Worm (Caenorhabditis elegans) whole organism, L4 larva: ENCODE data around the gene ghi-1.

Source experiments
- D1046.2 ChIP-seq: fragments of 200-800 bp; sonication (Bioruptor generic); IDR thresholded peaks from 2 replicates; pipeline ENCODE4 v1.3.6; 2022; ENCODE audit warnings: missing genetic modification characterization, missing compliant biosample characterization
- F26F4.8 ChIP-seq: fragments of 200-800 bp; sonication (Bioruptor generic); conservative IDR thresholded peaks from 2 replicates; pipeline ENCODE4 v1.3.6; 2022; ENCODE audit warnings: missing genetic modification characterization, missing compliant biosample characterization
- F44E2.7 ChIP-seq: fragments of 200-800 bp; sonication (Bioruptor generic); IDR thresholded peaks from 2 replicates; pipeline ENCODE4 v2.1.2; 2022; ENCODE audit warnings: missing genetic modification characterization, missing compliant biosample characterization
- Y75B8A.6 ChIP-seq: fragments of 200-800 bp; sonication (Bioruptor generic); IDR thresholded peaks from 2 replicates; pipeline ENCODE4 v1.3.6; 2022; ENCODE audit warnings: missing genetic modification reagents, missing genetic modification characterization, missing compliant biosample characterization
- ZK337.2 ChIP-seq: fragments of 200-800 bp; sonication (Bioruptor generic); IDR thresholded peaks from 2 replicates; pipeline ENCODE4 v1.3.6; 2022; ENCODE audit warnings: missing genetic modification reagents, missing genetic modification characterization, missing compliant biosample characterization
- aha-1 ChIP-seq: fragments of 150-350 bp; peaks from one replicate; lab custom pipeline; 2014; ENCODE audit warnings: missing biosample characterization, missing genetic modification characterization
- aly-2 ChIP-seq: sonication (generic microtip); optimal IDR thresholded peaks from 2 replicates; lab custom pipeline; 2018; ENCODE audit warnings: missing biosample characterization, missing genetic modification characterization
- ceh-20 ChIP-seq: fragments of 200-800 bp; sonication (Bioruptor generic); IDR thresholded peaks from 2 replicates; pipeline ENCODE4 v1.3.6; 2022; ENCODE audit warnings: missing genetic modification reagents, missing genetic modification characterization, missing compliant biosample characterization
- ceh-28 ChIP-seq: fragments of 150-350 bp; optimal IDR thresholded peaks from 2 replicates; lab custom pipeline; 2014; ENCODE audit warnings: missing biosample characterization, missing genetic modification reagents, missing genetic modification characterization
- ceh-32 ChIP-seq: sonication (generic microtip); optimal IDR thresholded peaks from 2 replicates; lab custom pipeline; 2016; ENCODE audit warnings: mild to moderate bottlenecking, missing genetic modification characterization, missing compliant biosample characterization; ENCODE audit not compliant: poor library complexity
- ctbp-1 ChIP-seq: fragments of 200-800 bp; sonication (Bioruptor generic); IDR thresholded peaks from 2 replicates; pipeline ENCODE4 v1.3.6; 2022; ENCODE audit warnings: missing genetic modification reagents, missing genetic modification characterization, missing compliant biosample characterization
- daf-16 ChIP-seq, 3 experiments: sonication (generic microtip); optimal IDR thresholded peaks; 2 replicates each; lab custom pipeline; 2016 to 2017; ENCODE audit warnings: missing genetic modification characterization in 3 of 3, missing genetic modification reagents in 3 of 3, mild to moderate bottlenecking in 2 of 3, missing compliant biosample characterization in 2 of 3, missing biosample characterization in 1 of 3, moderate library complexity in 1 of 3
- dpl-1 ChIP-seq: fragments of 150-350 bp; optimal IDR thresholded peaks from 2 replicates; lab custom pipeline; 2014; ENCODE audit warnings: missing biosample characterization, missing genetic modification reagents, missing genetic modification characterization
- duxl-1 ChIP-seq: sonication (generic microtip); optimal IDR thresholded peaks from 2 replicates; lab custom pipeline; 2016; ENCODE audit warnings: mild to moderate bottlenecking, missing genetic modification characterization, moderate library complexity, missing compliant biosample characterization; ENCODE audit not compliant: poor library complexity
- fkh-10 ChIP-seq: fragments of 150-350 bp; optimal IDR thresholded peaks from 2 replicates; lab custom pipeline; 2014; ENCODE audit warnings: missing biosample characterization, missing genetic modification reagents, missing genetic modification characterization
- hif-1 ChIP-seq, 2 experiments: sonication (generic microtip); optimal IDR thresholded peaks; 2 replicates each; lab custom pipeline; 2016 to 2017; ENCODE audit warnings: missing compliant biosample characterization in 2 of 2, missing genetic modification characterization in 2 of 2, missing genetic modification reagents in 2 of 2, missing genotype in 2 of 2, mild to moderate bottlenecking in 1 of 2
- hlh-11 ChIP-seq: fragments of 200-800 bp; sonication (Bioruptor generic); optimal IDR thresholded peaks from 2 replicates; lab custom pipeline; 2018; ENCODE audit warnings: mild to moderate bottlenecking, missing genetic modification characterization, missing compliant biosample characterization
- hlh-30 ChIP-seq: sonication (generic microtip); optimal IDR thresholded peaks from 2 replicates; lab custom pipeline; 2017; ENCODE audit warnings: antibody characterized with exemption, mild to moderate bottlenecking, missing genetic modification characterization, missing compliant biosample characterization; ENCODE audit not compliant: insufficient read depth
- hmg-1.1 ChIP-seq: fragments of 200-800 bp; sonication (Bioruptor generic); IDR thresholded peaks from 2 replicates; pipeline ENCODE4 v1.3.6; 2022; ENCODE audit warnings: missing genetic modification reagents, missing genetic modification characterization, missing compliant biosample characterization
- lim-7 ChIP-seq: fragments of 200-800 bp; sonication (Bioruptor generic); IDR thresholded peaks from 2 replicates; pipeline ENCODE4 v1.3.6; 2022; ENCODE audit warnings: missing genetic modification characterization, missing compliant biosample characterization
- lin-38 ChIP-seq: fragments of 200-800 bp; sonication (Bioruptor generic); IDR thresholded peaks from 2 replicates; pipeline ENCODE4 v1.3.6; 2022; ENCODE audit warnings: missing genetic modification reagents, missing genetic modification characterization, missing compliant biosample characterization
- lsy-2 ChIP-seq, 2 experiments: fragments of 150-350 bp in 1 of 2; sonication (generic microtip) in 1 of 2; optimal IDR thresholded peaks; 2 replicates each; lab custom pipeline; 2014 to 2017; ENCODE audit warnings: missing biosample characterization in 2 of 2, missing genetic modification characterization in 2 of 2
- mdl-1 ChIP-seq, 2 experiments: fragments of 150-350 bp in 1 of 2; sonication (generic microtip) in 1 of 2; optimal IDR thresholded peaks; 2 replicates each; lab custom pipeline; 2014 to 2017; ENCODE audit warnings: missing biosample characterization in 2 of 2, missing genetic modification characterization in 2 of 2
- mdt-29 ChIP-seq: fragments of 200-800 bp; sonication (Bioruptor generic); IDR thresholded peaks from 2 replicates; pipeline ENCODE4 v1.3.6; 2022; ENCODE audit warnings: missing genetic modification reagents, missing genetic modification characterization, missing compliant biosample characterization
- mep-1 ChIP-seq: fragments of 150-350 bp; sonication (generic microtip); optimal IDR thresholded peaks from 3 replicates; lab custom pipeline; 2014; ENCODE audit warnings: missing biosample characterization, missing genetic modification characterization
- mes-2 ChIP-seq: sonication (generic microtip); optimal IDR thresholded peaks from 2 replicates; lab custom pipeline; 2016; ENCODE audit warnings: missing genotype, mild to moderate bottlenecking, missing genetic modification characterization, missing compliant biosample characterization; ENCODE audit not compliant: poor library complexity, severe bottlenecking
- mxl-2 ChIP-seq: fragments of 200-800 bp; sonication (Bioruptor generic); conservative IDR thresholded peaks from 2 replicates; pipeline ENCODE4 v1.3.6; 2022; ENCODE audit warnings: missing genetic modification reagents, missing genetic modification characterization, missing compliant biosample characterization
- nhr-237 ChIP-seq: sonication (generic microtip); optimal IDR thresholded peaks from 2 replicates; lab custom pipeline; 2017; ENCODE audit warnings: missing biosample characterization, missing genetic modification characterization
- nhr-48 ChIP-seq: sonication (generic microtip); optimal IDR thresholded peaks from 2 replicates; lab custom pipeline; 2016; ENCODE audit warnings: mild to moderate bottlenecking, missing genetic modification characterization, missing compliant biosample characterization
- nhr-6 ChIP-seq: fragments of 150-350 bp; optimal IDR thresholded peaks from 2 replicates; lab custom pipeline; 2014; ENCODE audit warnings: missing biosample characterization, missing genetic modification characterization
- pqm-1 ChIP-seq: sonication (generic microtip); optimal IDR thresholded peaks from 2 replicates; lab custom pipeline; 2017; ENCODE audit warnings: missing biosample characterization, missing genetic modification characterization
- saeg-2 ChIP-seq: fragments of 200-800 bp; sonication (Bioruptor generic); IDR thresholded peaks from 2 replicates; pipeline ENCODE4 v1.3.6; 2022; ENCODE audit warnings: missing genetic modification reagents, missing genetic modification characterization, missing compliant biosample characterization
- sdz-12 ChIP-seq: fragments of 200-800 bp; sonication (Bioruptor generic); optimal IDR thresholded peaks from 2 replicates; lab custom pipeline; 2018; ENCODE audit warnings: mild to moderate bottlenecking, missing genetic modification characterization, missing compliant biosample characterization
- set-16 ChIP-seq: fragments of 200-800 bp; sonication (Bioruptor generic); IDR thresholded peaks from 2 replicates; pipeline ENCODE4 v1.3.6; 2022; ENCODE audit warnings: missing genetic modification reagents, missing genetic modification characterization, missing compliant biosample characterization
- tra-1 ChIP-seq: fragments of 200-800 bp; sonication (Bioruptor generic); IDR thresholded peaks from 2 replicates; pipeline ENCODE4 v1.3.6; 2022; ENCODE audit warnings: missing genetic modification reagents, missing genetic modification characterization, missing compliant biosample characterization
- unc-130 ChIP-seq: sonication (generic microtip); optimal IDR thresholded peaks from 2 replicates; lab custom pipeline; 2016; ENCODE audit warnings: missing genetic modification reagents, missing genetic modification characterization, missing compliant biosample characterization
- unc-39 ChIP-seq: sonication (generic microtip); optimal IDR thresholded peaks from 2 replicates; lab custom pipeline; 2017; ENCODE audit warnings: missing biosample characterization, missing genetic modification characterization
- unc-62 ChIP-seq, 3 experiments: fragments of 150-350 bp in 1 of 3; sonication (generic microtip); optimal IDR thresholded peaks in 2 of 3; peaks in 1 of 3; 1 replicate in 1 of 3; 2 replicates in 2 of 3; lab custom pipeline; 2014 to 2017; ENCODE audit warnings: missing biosample characterization in 3 of 3, missing genetic modification characterization in 3 of 3, missing genetic modification reagents in 3 of 3, missing genotype in 1 of 3
- zag-1 ChIP-seq: fragments of 150-350 bp; optimal IDR thresholded peaks from 2 replicates; lab custom pipeline; 2014; ENCODE audit warnings: missing biosample characterization, missing genetic modification characterization
- zip-2 ChIP-seq: fragments of 150-350 bp; optimal IDR thresholded peaks from 2 replicates; lab custom pipeline; 2014; ENCODE audit warnings: missing biosample characterization, missing genetic modification characterization
- ztf-11 ChIP-seq: fragments of 150-350 bp; optimal IDR thresholded peaks from 2 replicates; lab custom pipeline; 2014; ENCODE audit warnings: missing biosample characterization, missing genetic modification characterization

Gene ghi-1

DNA sequence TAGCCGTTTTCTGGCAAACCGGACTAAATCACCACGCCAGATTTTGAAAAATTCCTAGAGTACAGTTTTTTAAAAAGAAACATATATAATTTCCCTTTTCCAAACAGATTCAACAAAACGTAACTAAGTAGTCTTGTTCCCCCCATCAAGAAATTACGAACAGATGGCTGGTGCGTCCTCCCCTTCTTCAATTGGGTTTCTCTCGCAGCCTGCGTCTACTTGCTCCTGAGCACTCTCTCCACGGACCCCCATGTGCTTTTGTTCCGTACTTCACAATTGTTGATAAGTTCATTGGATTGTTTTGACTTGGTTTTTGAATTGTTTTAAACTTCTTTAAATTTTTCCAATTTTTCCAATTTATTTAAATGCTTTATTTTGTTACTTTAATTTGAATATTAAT is 41.5 kb downstream of the ghi-1 start:
- TF ChIP-seq pqm-1 (tag; lab: Kevin White, UChicago): no peak
- TF ChIP-seq zag-1: no peak
- TF ChIP-seq mdt-29 (GFP tag; lab: Robert Waterston, UW): no peak
- no peak for TF ChIP-seq lim-7 (GFP tag; lab: Robert Waterston, UW)
- TF ChIP-seq hlh-30 (tag; lab: Kevin White, UChicago): peak; percentile 40
- TF ChIP-seq mes-2 (tag; lab: Kevin White, UChicago): peak; percentile 3
- TF ChIP-seq ctbp-1 (GFP tag; lab: Robert Waterston, UW): no peak
- peak in 1 of 2 experiments; percentile 11 for TF ChIP-seq mdl-1 (tag; optimal IDR thresholded peaks at IDR 0.05; lab: Kevin White, UChicago)
- no peak for TF ChIP-seq daf-16 (GFP tag; optimal IDR thresholded peaks at IDR 0.05; lab: Kevin White, UChicago)
- no peak for TF ChIP-seq daf-16 (tag; optimal IDR thresholded peaks at IDR 0.05; lab: Kevin White, UChicago)
- 0 out of 2 replicates have a peak, but pooled peaks have one; percentile 19 for TF ChIP-seq hmg-1.1 (GFP tag; lab: Robert Waterston, UW)
- TF ChIP-seq ztf-11: no peak

DNA sequence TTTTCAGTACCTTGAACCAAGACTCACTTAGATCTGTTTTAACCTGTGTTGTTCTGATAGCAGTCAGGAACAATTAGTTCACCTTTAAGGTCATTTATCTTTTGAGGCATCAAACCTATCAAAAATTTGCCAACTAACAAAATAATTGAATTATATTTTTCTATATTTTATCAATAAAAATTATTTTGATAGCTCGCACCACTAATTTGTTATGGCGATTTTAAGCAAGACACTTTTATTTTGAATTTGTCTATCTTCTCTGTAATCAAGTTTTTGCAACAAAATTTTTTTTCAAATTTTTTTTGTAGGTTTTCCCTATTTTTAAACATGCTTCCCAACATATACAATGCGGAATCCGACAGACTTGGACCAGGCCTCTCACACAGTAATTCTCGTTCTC is 42.1 kb downstream of the ghi-1 start, which contains the start of gene kel-1:
Gene kel-1 (plus strand): TSS at position 301 of the 400 bp plus-strand sequence.
- TF ChIP-seq pqm-1 (tag; lab: Kevin White, UChicago) (no peak), ceh-28 (tag; lab: Kevin White, UChicago) (no peak), ceh-20 (GFP tag; lab: Robert Waterston, UW) (no peak), dpl-1 (GFP tag; lab: Kevin White, UChicago) (no peak), ceh-32 (tag; lab: Kevin White, UChicago) (no peak), saeg-2 (GFP tag; lab: Robert Waterston, UW) (no peak), F44E2.7 (no peak), ZK337.2 (GFP tag; lab: Robert Waterston, UW) (no peak), set-16 (GFP tag; lab: Robert Waterston, UW) (no peak), unc-130 (GFP tag; lab: Kevin White, UChicago) (no peak), Y75B8A.6 (GFP tag; lab: Robert Waterston, UW) (no peak)

DNA sequence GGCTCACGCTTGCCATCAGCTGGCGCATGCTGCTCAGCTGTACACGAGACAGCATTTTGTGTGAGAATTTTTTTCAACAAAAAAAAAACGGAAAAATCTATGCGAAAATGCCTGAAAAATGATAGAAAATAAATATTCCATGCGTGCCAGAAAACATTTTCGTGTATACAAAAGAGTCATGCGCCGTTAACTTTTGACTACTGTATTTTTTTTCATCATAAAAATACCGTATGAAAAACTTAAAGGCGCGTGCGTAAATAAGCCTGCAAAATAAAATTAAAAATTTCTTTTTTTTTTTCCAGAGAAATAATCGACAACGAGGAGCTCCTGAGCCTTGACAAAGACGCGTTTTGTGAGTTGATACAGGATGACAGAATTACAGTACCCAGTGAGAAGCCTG is 43.4 kb downstream of the ghi-1 start:
- TF ChIP-seq fkh-10 (GFP tag; lab: Kevin White, UChicago): no peak
- TF ChIP-seq mxl-2 (GFP tag; lab: Robert Waterston, UW): no peak

DNA sequence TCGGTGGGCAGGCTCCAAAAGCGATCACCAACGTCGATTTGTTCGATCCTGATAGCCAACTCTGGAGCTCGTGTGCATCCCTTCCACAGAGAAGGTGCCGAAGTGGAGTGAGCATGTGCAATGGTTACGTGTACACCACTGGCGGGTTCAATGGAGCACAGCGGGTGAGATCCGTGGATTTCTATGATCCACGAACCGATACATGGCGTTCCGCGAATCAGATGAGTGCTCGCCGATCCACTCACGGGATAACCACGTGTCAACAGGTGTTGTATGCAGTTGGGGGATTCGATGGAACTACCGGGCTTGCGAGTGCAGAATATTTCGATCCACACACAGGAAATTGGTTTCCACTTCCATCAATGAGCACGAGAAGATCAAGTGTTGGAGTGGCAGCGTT is 44.3 kb downstream of the ghi-1 start:
- TF ChIP-seq aha-1 (tag; lab: Kevin White, UChicago) (no peak), set-16 (GFP tag; lab: Robert Waterston, UW) (peak; percentile 38), unc-62 (GFP tag; optimal IDR thresholded peaks at IDR 0.05 in 1 of 2; lab: Kevin White, UChicago) (peak in 1 of 2 experiments; percentile 56), unc-62 (tag; optimal IDR thresholded peaks at IDR 0.05; lab: Kevin White, UChicago) (no peak), ctbp-1 (GFP tag; lab: Robert Waterston, UW) (0 out of 2 replicates have a peak, but pooled peaks have one; percentile 16), duxl-1 (no peak), D1046.2 (GFP tag; lab: Robert Waterston, UW) (peak; percentile 81; the same call in 1 of the 2 replicates), aly-2 (tag; lab: Kevin White, UChicago) (peak; percentile 48), hif-1 (tag; optimal IDR thresholded peaks at IDR 0.05; lab: Kevin White, UChicago) (no peak)

DNA sequence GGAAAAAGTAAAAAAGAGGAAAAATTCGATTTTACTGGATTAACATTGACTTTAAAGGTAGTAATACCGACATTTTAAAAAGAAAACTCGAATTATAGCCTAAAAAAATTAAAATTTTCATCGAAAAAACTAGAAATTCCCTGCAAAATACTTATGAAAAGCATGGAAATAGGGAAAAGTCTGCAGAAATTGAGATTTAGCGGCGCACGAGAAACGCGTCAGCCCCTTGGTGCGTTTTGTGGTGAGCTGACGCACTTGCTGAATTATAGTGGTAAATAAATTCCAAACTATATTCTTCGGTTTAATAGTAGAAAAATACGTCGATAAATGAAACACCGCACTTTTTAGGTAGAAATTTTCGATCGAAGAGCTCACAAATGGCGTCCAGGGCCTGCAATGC is 47.9 kb downstream of the ghi-1 start:
- TF ChIP-seq unc-39 (tag; lab: Kevin White, UChicago): no peak
- TF ChIP-seq saeg-2 (GFP tag; lab: Robert Waterston, UW): no peak
- no peak for TF ChIP-seq duxl-1
- TF ChIP-seq lin-38: peak; percentile 31; the same call in 1 of the 2 replicates
- peak; percentile 50 for TF ChIP-seq dpl-1 (GFP tag; lab: Kevin White, UChicago)
- TF ChIP-seq hlh-11 (tag; lab: Kevin White, UChicago): peak; percentile 25
- no peak for TF ChIP-seq fkh-10 (GFP tag; lab: Kevin White, UChicago)
- TF ChIP-seq nhr-237: no peak
- no peak for TF ChIP-seq zip-2
- TF ChIP-seq unc-62 (GFP tag; optimal IDR thresholded peaks at IDR 0.05 in 1 of 2; lab: Kevin White, UChicago): peak in 1 of 2 experiments; percentile 42
- TF ChIP-seq unc-62 (tag; optimal IDR thresholded peaks at IDR 0.05; lab: Kevin White, UChicago): no peak
- no peak for TF ChIP-seq nhr-48 (tag; lab: Kevin White, UChicago)
- no peak for TF ChIP-seq tra-1 (GFP tag; lab: Robert Waterston, UW)
- peak; percentile 96 for TF ChIP-seq aha-1 (tag; lab: Kevin White, UChicago)
- no peak for TF ChIP-seq F26F4.8 (GFP tag; lab: Robert Waterston, UW)
- no peak for TF ChIP-seq nhr-6 (tag; lab: Kevin White, UChicago)
- TF ChIP-seq set-16 (GFP tag; lab: Robert Waterston, UW): no peak
- TF ChIP-seq mep-1 (tag; lab: Kevin White, UChicago): peak; percentile 50
- TF ChIP-seq sdz-12 (GFP tag; lab: Kevin White, UChicago): no peak
- no peak for TF ChIP-seq lim-7 (GFP tag; lab: Robert Waterston, UW)
- peak in 1 of 2 experiments; percentile 70 for TF ChIP-seq lsy-2 (tag; optimal IDR thresholded peaks at IDR 0.05; lab: Kevin White, UChicago)
